Fruit fly (Drosophila melanogaster) whole organism, embryonic: ENCODE results near the gene pav.

Experiments
- Atf3 ChIP-seq: fragments of 200-800 bp; sonication (Bioruptor generic); optimal IDR thresholded peaks from 3 replicates; lab custom pipeline; 2016; ENCODE audit warnings: missing biosample characterization, missing genetic modification characterization
- CG10565 ChIP-seq: fragments of 200-800 bp; sonication (Bioruptor generic); optimal IDR thresholded peaks from 3 replicates; lab custom pipeline; 2016; ENCODE audit warnings: missing biosample characterization, mild to moderate bottlenecking, missing genetic modification characterization
- CG10979 ChIP-seq: fragments of 200-800 bp; sonication (Bioruptor generic); optimal IDR thresholded peaks from 2 replicates; lab custom pipeline; 2018; ENCODE audit warnings: missing biosample characterization, mild to moderate bottlenecking, missing genetic modification characterization, moderate library complexity
- CG11247 ChIP-seq: fragments of 200-800 bp; sonication (Bioruptor generic); IDR thresholded peaks from 2 replicates; pipeline ENCODE4 v1.3.6; 2022; ENCODE audit warnings: missing biosample characterization, missing genetic modification characterization
- CG11398 ChIP-seq: fragments of 200-800 bp; sonication (Bioruptor generic); optimal IDR thresholded peaks from 2 replicates; lab custom pipeline; 2016; ENCODE audit warnings: missing biosample characterization, missing genetic modification characterization
- CG12155 ChIP-seq: fragments of 200-800 bp; sonication (Bioruptor generic); optimal IDR thresholded peaks from 3 replicates; lab custom pipeline; 2016; ENCODE audit warnings: missing biosample characterization, missing genetic modification characterization
- CG14860 ChIP-seq: fragments of 200-800 bp; sonication (Bioruptor generic); IDR thresholded peaks from 3 replicates; pipeline ENCODE4 v1.3.6; 2022; ENCODE audit warnings: missing biosample characterization, missing genetic modification characterization; ENCODE audit not compliant: partially characterized antibody
- CG1602 ChIP-seq: fragments of 200-800 bp; sonication (Bioruptor generic); optimal IDR thresholded peaks from 3 replicates; lab custom pipeline; 2016; ENCODE audit warnings: missing biosample characterization, missing genetic modification characterization
- CG16779 ChIP-seq: fragments of 200-800 bp; sonication (Bioruptor generic); IDR thresholded peaks from 2 replicates; pipeline ENCODE4 v1.3.6; 2022; ENCODE audit warnings: missing biosample characterization, missing genetic modification characterization
- CG16863 ChIP-seq: fragments of 200-800 bp; sonication (Bioruptor generic); optimal IDR thresholded peaks from 3 replicates; lab custom pipeline; 2016; ENCODE audit warnings: missing biosample characterization, missing genetic modification characterization
- CG17802 ChIP-seq: fragments of 200-800 bp; sonication (Bioruptor generic); optimal IDR thresholded peaks from 2 replicates; lab custom pipeline; 2018; ENCODE audit warnings: missing biosample characterization, mild to moderate bottlenecking, missing genetic modification characterization, moderate library complexity
- CG18619 ChIP-seq: fragments of 200-800 bp; sonication (Bioruptor generic); optimal IDR thresholded peaks from 3 replicates; lab custom pipeline; 2017; ENCODE audit warnings: missing biosample characterization, mild to moderate bottlenecking, missing genetic modification characterization
- CG3281 ChIP-seq: fragments of 200-800 bp; sonication (Bioruptor generic); optimal IDR thresholded peaks from 3 replicates; lab custom pipeline; 2017; ENCODE audit warnings: missing biosample characterization, mild to moderate bottlenecking, missing genetic modification characterization
- CG34422 ChIP-seq: fragments of 200-800 bp; sonication (Bioruptor generic); IDR thresholded peaks from 3 replicates; pipeline ENCODE4 v1.3.6; 2022; ENCODE audit warnings: missing biosample characterization, missing genetic modification characterization
- CG3995 ChIP-seq: fragments of 200-800 bp; sonication (Bioruptor generic); optimal IDR thresholded peaks from 3 replicates; lab custom pipeline; 2016; ENCODE audit warnings: missing biosample characterization, missing genetic modification characterization
- CG4854 ChIP-seq: fragments of 200-800 bp; sonication (Bioruptor generic); optimal IDR thresholded peaks from 2 replicates; lab custom pipeline; 2016; ENCODE audit warnings: missing biosample characterization, missing genetic modification characterization, inconsistent platforms
- CG6654 ChIP-seq: fragments of 200-800 bp; sonication (Bioruptor generic); optimal IDR thresholded peaks from 2 replicates; lab custom pipeline; 2017; ENCODE audit warnings: missing biosample characterization, mild to moderate bottlenecking, missing genetic modification characterization
- CG9215 ChIP-seq: fragments of 200-800 bp; sonication (Bioruptor generic); IDR thresholded peaks from 2 replicates; pipeline ENCODE4 v1.3.6; 2022; ENCODE audit warnings: missing biosample characterization, missing genetic modification characterization
- CG9727 ChIP-seq: fragments of 200-800 bp; sonication (Bioruptor generic); optimal IDR thresholded peaks from 3 replicates; lab custom pipeline; 2017; ENCODE audit warnings: missing biosample characterization, mild to moderate bottlenecking, missing genetic modification characterization
- CG9817 ChIP-seq: fragments of 200-800 bp; sonication (Bioruptor generic); optimal IDR thresholded peaks from 2 replicates; lab custom pipeline; 2018; ENCODE audit warnings: missing biosample characterization, mild to moderate bottlenecking, missing genetic modification characterization, moderate library complexity
- Chrac-16 ChIP-seq: fragments of 200-800 bp; sonication (Bioruptor generic); optimal IDR thresholded peaks from 3 replicates; lab custom pipeline; 2016; ENCODE audit warnings: missing biosample characterization, missing genetic modification characterization
- Dll ChIP-seq: fragments of 200-800 bp; sonication (Bioruptor generic); IDR thresholded peaks from 4 replicates; pipeline ENCODE4 v1.3.6; 2022; ENCODE audit warnings: missing biosample characterization, missing genetic modification characterization; ENCODE audit not compliant: partially characterized antibody
- Dp ChIP-seq: fragments of 200-800 bp; sonication (Bioruptor generic); optimal IDR thresholded peaks from 2 replicates; lab custom pipeline; 2018; ENCODE audit warnings: missing biosample characterization, mild to moderate bottlenecking, missing genetic modification characterization, moderate library complexity
- HLHmδ ChIP-seq: fragments of 200-800 bp; sonication (Bioruptor generic); optimal IDR thresholded peaks from 2 replicates; lab custom pipeline; 2018; ENCODE audit warnings: missing biosample characterization, mild to moderate bottlenecking, missing genetic modification characterization, moderate library complexity
- Hey ChIP-seq: fragments of 200-800 bp; sonication (Bioruptor generic); optimal IDR thresholded peaks from 3 replicates; lab custom pipeline; 2018; ENCODE audit warnings: missing biosample characterization, mild to moderate bottlenecking, missing genetic modification characterization
- Hr3 ChIP-seq: fragments of 200-800 bp; sonication (Bioruptor generic); optimal IDR thresholded peaks from 3 replicates; lab custom pipeline; 2016; ENCODE audit warnings: missing biosample characterization, missing genetic modification characterization
- Kr ChIP-seq: fragments of 200-800 bp; sonication (Bioruptor generic); optimal IDR thresholded peaks from 2 replicates; lab custom pipeline; 2017; ENCODE audit warnings: missing biosample characterization, mild to moderate bottlenecking, missing genetic modification characterization
- MBD-R2 ChIP-seq: fragments of 200-800 bp; sonication (Bioruptor generic); IDR thresholded peaks from 2 replicates; pipeline ENCODE4 v1.3.6; 2022; ENCODE audit warnings: missing biosample characterization, missing genetic modification characterization
- Myb ChIP-seq: fragments of 200-800 bp; sonication (Bioruptor generic); optimal IDR thresholded peaks from 2 replicates; lab custom pipeline; 2016; ENCODE audit warnings: missing biosample characterization, missing genetic modification characterization
- Oli ChIP-seq: fragments of 200-800 bp; sonication (Bioruptor generic); optimal IDR thresholded peaks from 2 replicates; lab custom pipeline; 2018; ENCODE audit warnings: missing biosample characterization, mild to moderate bottlenecking, missing genetic modification characterization, moderate library complexity
- Sin3A ChIP-seq: fragments of >200 bp; optimal IDR thresholded peaks from 2 replicates; lab custom pipeline; 2018
- Sry-β ChIP-seq: fragments of 200-800 bp; sonication (Bioruptor generic); optimal IDR thresholded peaks from 2 replicates; lab custom pipeline; 2018; ENCODE audit warnings: missing biosample characterization, mild to moderate bottlenecking, missing genetic modification characterization, moderate library complexity
- TFAM ChIP-seq: fragments of 200-800 bp; sonication (Bioruptor generic); optimal IDR thresholded peaks from 2 replicates; lab custom pipeline; 2017; ENCODE audit warnings: missing biosample characterization, missing genetic modification characterization, inconsistent platforms
- ab ChIP-seq: fragments of 200-800 bp; sonication (Bioruptor generic); optimal IDR thresholded peaks from 2 replicates; lab custom pipeline; 2016; ENCODE audit warnings: missing biosample characterization, missing genetic modification characterization
- abd-A ChIP-seq: fragments of 200-800 bp; sonication (Bioruptor generic); optimal IDR thresholded peaks from 3 replicates; lab custom pipeline; 2019; ENCODE audit warnings: missing biosample characterization, mild to moderate bottlenecking, missing genetic modification characterization, moderate library complexity
- bcd ChIP-seq: fragments of 200-800 bp; sonication (Bioruptor generic); optimal IDR thresholded peaks from 2 replicates; lab custom pipeline; 2017; ENCODE audit warnings: missing biosample characterization, mild to moderate bottlenecking, missing genetic modification characterization
- cas ChIP-seq: fragments of 200-800 bp; sonication (Bioruptor generic); IDR thresholded peaks from 2 replicates; pipeline ENCODE4 v1.3.6; 2022; ENCODE audit warnings: missing biosample characterization, missing genetic modification characterization
- croc ChIP-seq: fragments of 200-800 bp; sonication (Bioruptor generic); conservative IDR thresholded peaks from 3 replicates; pipeline ENCODE4 v1.3.6; 2022; ENCODE audit warnings: missing biosample characterization, missing genetic modification characterization
- exex ChIP-seq: fragments of 200-800 bp; sonication (Bioruptor generic); optimal IDR thresholded peaks from 4 replicates; lab custom pipeline; 2018; ENCODE audit warnings: missing biosample characterization, mild to moderate bottlenecking, missing genetic modification characterization, moderate library complexity
- fru ChIP-seq: fragments of >200 bp; optimal IDR thresholded peaks from 2 replicates; lab custom pipeline; 2017
- fu2 ChIP-seq: fragments of 200-800 bp; sonication (Bioruptor generic); optimal IDR thresholded peaks from 2 replicates; lab custom pipeline; 2016; ENCODE audit warnings: missing biosample characterization, missing genetic modification characterization
- kah ChIP-seq: fragments of 200-800 bp; sonication (Bioruptor generic); optimal IDR thresholded peaks from 2 replicates; lab custom pipeline; 2018; ENCODE audit warnings: missing biosample characterization, mild to moderate bottlenecking, missing genetic modification characterization
- kni ChIP-seq: fragments of 200-800 bp; sonication (Bioruptor generic); optimal IDR thresholded peaks from 3 replicates; lab custom pipeline; 2017; ENCODE audit warnings: mild to moderate bottlenecking, missing biosample characterization, missing genetic modification reagents, missing genetic modification characterization
- lmd ChIP-seq: fragments of 200-800 bp; sonication (Bioruptor generic); IDR thresholded peaks from 2 replicates; pipeline ENCODE4 v1.3.6; 2022; ENCODE audit warnings: missing biosample characterization, missing genetic modification characterization
- mirr ChIP-seq: fragments of 200-800 bp; sonication (Bioruptor generic); optimal IDR thresholded peaks from 3 replicates; lab custom pipeline; 2018; ENCODE audit warnings: missing biosample characterization, mild to moderate bottlenecking, missing genetic modification characterization
- pfk ChIP-seq: fragments of 200-800 bp; sonication (Bioruptor generic); optimal IDR thresholded peaks from 2 replicates; lab custom pipeline; 2018; ENCODE audit warnings: missing biosample characterization, mild to moderate bottlenecking, missing genetic modification characterization, moderate library complexity
- sd ChIP-seq: fragments of 200-800 bp; sonication (Bioruptor generic); optimal IDR thresholded peaks from 3 replicates; lab custom pipeline; 2018; ENCODE audit warnings: missing biosample characterization, mild to moderate bottlenecking, missing genetic modification characterization, moderate library complexity
- sens-2 ChIP-seq: fragments of 200-800 bp; sonication (Bioruptor generic); IDR thresholded peaks from 2 replicates; pipeline ENCODE4 v1.3.6; 2022; ENCODE audit warnings: missing biosample characterization, missing genetic modification characterization
- sisA ChIP-seq: fragments of 200-800 bp; sonication (Bioruptor generic); IDR thresholded peaks from 2 replicates; pipeline ENCODE4 v1.3.6; 2022; ENCODE audit warnings: missing biosample characterization, missing genetic modification characterization
- ssp ChIP-seq: fragments of 200-800 bp; sonication (Bioruptor generic); IDR thresholded peaks from 2 replicates; pipeline ENCODE4 v1.3.6; 2022; ENCODE audit warnings: missing biosample characterization, missing genetic modification characterization
- unc-4 ChIP-seq: fragments of 200-800 bp; sonication (Bioruptor generic); IDR thresholded peaks from 2 replicates; pipeline ENCODE4 v1.3.6; 2022; ENCODE audit warnings: missing biosample characterization, missing genetic modification characterization; ENCODE audit not compliant: partially characterized antibody

Gene pav

dm6 chr3L:4283428-4284089 lies 41.0 kb downstream of the pav start, which contains the start of the genes srw and CG1316 (continued):
- TF ChIP-seq CG10565 (GFP tag; lab: Kevin White, UChicago) (no peak), Dll (GFP tag; lab: Robert Waterston, UW) (0 out of 4 replicates have a peak, but pooled peaks have one; percentile 14), CG6654 (GFP tag; lab: Kevin White, UChicago) (no peak), CG34422 (GFP tag; lab: Robert Waterston, UW) (peak; percentile 57; the same call in 1 of the 3 replicates), CG11398 (GFP tag; lab: Kevin White, UChicago) (no peak), Atf3 (GFP tag; lab: Kevin White, UChicago) (no peak), sd (no peak), CG16863 (GFP tag; lab: Kevin White, UChicago) (no peak), Hr3 (GFP tag; lab: Kevin White, UChicago) (no peak), CG14860 (GFP tag; lab: Robert Waterston, UW) (no peak), CG12155 (GFP tag; lab: Kevin White, UChicago) (no peak), ssp (no peak), CG9215 (GFP tag; lab: Robert Waterston, UW) (no peak), unc-4 (0 out of 2 replicates have a peak, but pooled peaks have one; percentile 39), cas (GFP tag; lab: Robert Waterston, UW) (no peak), Sry-β (GFP tag; lab: Kevin White, UChicago) (no peak), CG3281 (GFP tag; lab: Kevin White, UChicago) (no peak), CG9727 (no peak), HLHmδ (GFP tag; lab: Kevin White, UChicago) (no peak), kah (no peak), CG9817 (no peak), Myb (GFP tag; lab: Kevin White, UChicago) (peak; percentile 67), bcd (GFP tag; lab: Kevin White, UChicago) (no peak), Hey (tag; lab: Kevin White, UChicago) (no peak), CG16779 (GFP tag; lab: Robert Waterston, UW) (no peak), ab (no peak), MBD-R2 (GFP tag; lab: Robert Waterston, UW) (peak; percentile 75), CG17802 (tag; lab: Kevin White, UChicago) (no peak), sens-2 (GFP tag; lab: Robert Waterston, UW) (no peak), CG10979 (tag; lab: Kevin White, UChicago) (no peak), exex (no peak), fu2 (GFP tag; lab: Kevin White, UChicago) (no peak), Dp (GFP tag; lab: Kevin White, UChicago) (peak; percentile 62), lmd (GFP tag; lab: Robert Waterston, UW) (no peak), CG4854 (GFP tag; lab: Kevin White, UChicago) (no peak), fru (lab: Kevin White, UChicago) (no peak), CG3995 (GFP tag; lab: Kevin White, UChicago) (no peak), croc (GFP tag; lab: Robert Waterston, UW) (no peak), pfk (GFP tag; lab: Kevin White, UChicago) (no peak), mirr (no peak), CG18619 (no peak), CG1602 (GFP tag; lab: Kevin White, UChicago) (no peak), TFAM (GFP tag; lab: Kevin White, UChicago) (no peak), kni (GFP tag; lab: Kevin White, UChicago) (no peak), Sin3A (lab: Kevin White, UChicago) (no peak), Oli (tag; lab: Kevin White, UChicago) (no peak), Chrac-16 (GFP tag; lab: Kevin White, UChicago) (no peak), Kr (GFP tag; lab: Kevin White, UChicago) (no peak), sisA (GFP tag; lab: Robert Waterston, UW) (no peak), abd-A (tag; lab: Kevin White, UChicago) (no peak), CG11247 (GFP tag; lab: Robert Waterston, UW) (no peak)
